Worm (Caenorhabditis elegans) whole organism, L1 larva: ENCODE data around the gene fbxa-224.

ENCODE experiments used
- C34B4.2 ChIP-seq: sonication (generic microtip); optimal IDR thresholded peaks from 2 replicates; lab custom pipeline; 2017; ENCODE audit warnings: mild to moderate bottlenecking, missing genetic modification characterization, missing compliant biosample characterization
- aha-1 ChIP-seq: fragments of 150-350 bp; optimal IDR thresholded peaks from 2 replicates; lab custom pipeline; 2014; ENCODE audit warnings: missing biosample characterization, missing genetic modification characterization
- alr-1 ChIP-seq: fragments of 200-800 bp; sonication (Bioruptor generic); optimal IDR thresholded peaks from 2 replicates; lab custom pipeline; 2018; ENCODE audit warnings: borderline replicate concordance, mild to moderate bottlenecking, missing genetic modification characterization, missing compliant biosample characterization
- aly-2 ChIP-seq: fragments of 150-350 bp; optimal IDR thresholded peaks from 2 replicates; lab custom pipeline; 2014; ENCODE audit warnings: missing biosample characterization, missing genetic modification characterization
- ceh-8 ChIP-seq: fragments of 200-800 bp; sonication (Bioruptor generic); optimal IDR thresholded peaks from 2 replicates; lab custom pipeline; 2018; ENCODE audit warnings: mild to moderate bottlenecking, missing genetic modification characterization, moderate library complexity, missing compliant biosample characterization
- ceh-82 ChIP-seq, 3 experiments: fragments of 150-350 bp in 1 of 3; sonication (generic microtip) in 2 of 3; optimal IDR thresholded peaks; 2 replicates each; lab custom pipeline; 2014 to 2017; ENCODE audit warnings: missing biosample characterization in 3 of 3, missing genetic modification characterization in 3 of 3
- ceh-88 ChIP-seq: fragments of 200-800 bp; sonication (Bioruptor generic); IDR thresholded peaks from 2 replicates; pipeline ENCODE4 v1.3.6; 2022; ENCODE audit warnings: missing genetic modification characterization, missing compliant biosample characterization
- dsc-1 ChIP-seq: sonication (generic microtip); optimal IDR thresholded peaks from 2 replicates; lab custom pipeline; 2016; ENCODE audit warnings: mild to moderate bottlenecking, missing genetic modification characterization, missing compliant biosample characterization
- efl-1 ChIP-seq, 4 experiments: fragments of 150-350 bp; optimal IDR thresholded peaks in 3 of 4; peaks in 1 of 4; 1 replicate in 1 of 4; 2 replicates in 3 of 4; lab custom pipeline; 2014; ENCODE audit warnings: missing biosample characterization in 2 of 4, missing genetic modification characterization in 2 of 4, missing genetic modification reagents in 2 of 4
- elt-2 ChIP-seq: sonication (generic microtip); optimal IDR thresholded peaks from 2 replicates; lab custom pipeline; 2016; ENCODE audit warnings: missing genetic modification characterization, mild to moderate bottlenecking, inconsistent platforms, missing compliant biosample characterization, missing genetic modification reagents
- elt-3 ChIP-seq, 6 experiments: fragments of 150-350 bp in 1 of 6; sonication (generic microtip); optimal IDR thresholded peaks; 2 replicates each; lab custom pipeline; 2017 to 2018; ENCODE audit warnings: missing biosample characterization in 6 of 6, missing genetic modification characterization in 6 of 6, inconsistent platforms in 1 of 6
- ets-5 ChIP-seq: fragments of 200-800 bp; sonication (Bioruptor generic); IDR thresholded peaks from 2 replicates; pipeline ENCODE4 v1.3.6; 2022; ENCODE audit warnings: missing genetic modification characterization, missing compliant biosample characterization
- fkh-10 ChIP-seq: sonication (generic microtip); optimal IDR thresholded peaks from 2 replicates; lab custom pipeline; 2017; ENCODE audit warnings: missing biosample characterization, missing genetic modification reagents, missing genetic modification characterization
- fkh-8 ChIP-seq: sonication (generic microtip); optimal IDR thresholded peaks from 2 replicates; lab custom pipeline; 2016; ENCODE audit warnings: mild to moderate bottlenecking, missing genetic modification characterization, missing compliant biosample characterization
- fos-1 ChIP-seq: fragments of 150-350 bp; optimal IDR thresholded peaks from 2 replicates; lab custom pipeline; 2014; ENCODE audit warnings: missing biosample characterization, missing genetic modification characterization
- hlh-17 ChIP-seq: fragments of 200-800 bp; sonication (Bioruptor generic); optimal IDR thresholded peaks from 2 replicates; lab custom pipeline; 2018; ENCODE audit warnings: missing genetic modification characterization, mild to moderate bottlenecking, missing compliant biosample characterization, moderate library complexity, borderline replicate concordance
- hlh-4 ChIP-seq: sonication (generic microtip); optimal IDR thresholded peaks from 2 replicates; lab custom pipeline; 2016; ENCODE audit warnings: mild to moderate bottlenecking, missing genetic modification characterization, missing compliant biosample characterization
- isw-1 ChIP-seq: fragments of 200-800 bp; sonication (Bioruptor generic); IDR thresholded peaks from 2 replicates; pipeline ENCODE4 v1.3.6; 2022; ENCODE audit warnings: missing genetic modification characterization, missing compliant biosample characterization
- jun-1 ChIP-seq: fragments of 150-350 bp; optimal IDR thresholded peaks from 2 replicates; lab custom pipeline; 2014; ENCODE audit warnings: missing biosample characterization, missing genetic modification reagents, missing genetic modification characterization
- lin-14 ChIP-seq: fragments of 200-800 bp; sonication (Bioruptor generic); optimal IDR thresholded peaks from 2 replicates; lab custom pipeline; 2018; ENCODE audit warnings: mild to moderate bottlenecking, missing genetic modification characterization, moderate library complexity, missing compliant biosample characterization
- lin-39 ChIP-seq: fragments of 150-350 bp; optimal IDR thresholded peaks from 2 replicates; lab custom pipeline; 2014; ENCODE audit warnings: missing biosample characterization, missing genetic modification reagents, missing genetic modification characterization
- lir-3 ChIP-seq: sonication (generic microtip); optimal IDR thresholded peaks from 2 replicates; lab custom pipeline; 2016; ENCODE audit warnings: mild to moderate bottlenecking, missing genetic modification characterization, moderate library complexity, missing compliant biosample characterization; ENCODE audit not compliant: poor library complexity
- mdl-1 ChIP-seq, 2 experiments: fragments of 150-350 bp; optimal IDR thresholded peaks; 2 replicates each; lab custom pipeline; 2014 to 2017; ENCODE audit warnings: missing biosample characterization in 2 of 2, missing genetic modification characterization in 2 of 2, inconsistent platforms in 1 of 2
- mef-2 ChIP-seq: fragments of 150-350 bp; optimal IDR thresholded peaks from 2 replicates; lab custom pipeline; 2014; ENCODE audit warnings: missing biosample characterization, missing genetic modification characterization
- mep-1 ChIP-seq: fragments of 150-350 bp; optimal IDR thresholded peaks from 2 replicates; lab custom pipeline; 2014; ENCODE audit warnings: missing biosample characterization, missing genetic modification characterization
- nhr-11 ChIP-seq: fragments of 150-350 bp; optimal IDR thresholded peaks from 2 replicates; lab custom pipeline; 2014; ENCODE audit warnings: missing biosample characterization, missing genetic modification characterization
- nhr-19 ChIP-seq: fragments of 200-800 bp; sonication (Bioruptor generic); conservative IDR thresholded peaks from 2 replicates; pipeline ENCODE4 v1.3.6; 2022; ENCODE audit warnings: missing genetic modification characterization, missing compliant biosample characterization
- nhr-20 ChIP-seq: sonication (generic microtip); optimal IDR thresholded peaks from 2 replicates; lab custom pipeline; 2016; ENCODE audit warnings: mild to moderate bottlenecking, missing genetic modification characterization, missing compliant biosample characterization
- nhr-28 ChIP-seq: fragments of 150-350 bp; optimal IDR thresholded peaks from 2 replicates; lab custom pipeline; 2014; ENCODE audit warnings: missing biosample characterization, missing genetic modification characterization
- nhr-47 ChIP-seq: sonication (generic microtip); optimal IDR thresholded peaks from 2 replicates; lab custom pipeline; 2016; ENCODE audit warnings: mild to moderate bottlenecking, missing genetic modification characterization, moderate library complexity, missing compliant biosample characterization
- nhr-71 ChIP-seq: sonication (generic microtip); optimal IDR thresholded peaks from 2 replicates; lab custom pipeline; 2016; ENCODE audit warnings: mild to moderate bottlenecking, missing genetic modification characterization, moderate library complexity, missing compliant biosample characterization
- nhr-76 ChIP-seq: sonication (generic microtip); optimal IDR thresholded peaks from 2 replicates; lab custom pipeline; 2017; ENCODE audit warnings: missing biosample characterization, missing genetic modification characterization
- nhr-84 ChIP-seq: sonication (generic microtip); optimal IDR thresholded peaks from 2 replicates; lab custom pipeline; 2017; ENCODE audit warnings: missing biosample characterization, missing genetic modification characterization
- nhr-85 ChIP-seq: sonication (generic microtip); peaks from one replicate; lab custom pipeline; 2016; ENCODE audit warnings: missing genetic modification characterization, inconsistent platforms, missing compliant biosample characterization
- skn-1 ChIP-seq: fragments of 150-350 bp; optimal IDR thresholded peaks from 2 replicates; lab custom pipeline; 2014; ENCODE audit warnings: missing biosample characterization, missing genetic modification characterization
- snpc-4 ChIP-seq: fragments of 150-350 bp; optimal IDR thresholded peaks from 2 replicates; lab custom pipeline; 2014; ENCODE audit warnings: missing biosample characterization, missing genetic modification characterization
- snu-23 ChIP-seq: sonication (generic microtip); optimal IDR thresholded peaks from 2 replicates; lab custom pipeline; 2016; ENCODE audit warnings: missing genetic modification characterization, missing compliant biosample characterization
- sup-37 ChIP-seq: fragments of 200-800 bp; sonication (Bioruptor generic); optimal IDR thresholded peaks from 2 replicates; lab custom pipeline; 2018; ENCODE audit warnings: mild to moderate bottlenecking, missing genetic modification characterization, missing compliant biosample characterization
- swsn-7 ChIP-seq: sonication (generic microtip); optimal IDR thresholded peaks from 2 replicates; lab custom pipeline; 2016; ENCODE audit warnings: missing genetic modification characterization, missing compliant biosample characterization
- tlp-1 ChIP-seq: fragments of 150-350 bp; optimal IDR thresholded peaks from 2 replicates; lab custom pipeline; 2014; ENCODE audit warnings: missing biosample characterization, missing genetic modification characterization
- unc-30 ChIP-seq: sonication (generic microtip); optimal IDR thresholded peaks from 2 replicates; lab custom pipeline; 2017; ENCODE audit warnings: missing biosample characterization, missing genetic modification characterization
- unc-62 ChIP-seq: fragments of 150-350 bp; optimal IDR thresholded peaks from 2 replicates; lab custom pipeline; 2014; ENCODE audit warnings: missing biosample characterization, missing genetic modification reagents, missing genetic modification characterization
- unc-98 ChIP-seq: fragments of 200-800 bp; sonication (Bioruptor generic); IDR thresholded peaks from 2 replicates; pipeline ENCODE4 v1.3.6; 2022; ENCODE audit warnings: missing genetic modification characterization, missing compliant biosample characterization
- vab-15 ChIP-seq: sonication (generic microtip); optimal IDR thresholded peaks from 2 replicates; lab custom pipeline; 2017; ENCODE audit warnings: missing genotype, mild to moderate bottlenecking, missing genetic modification characterization, missing compliant biosample characterization
- xbp-1 ChIP-seq: sonication (generic microtip); optimal IDR thresholded peaks from 2 replicates; lab custom pipeline; 2016; ENCODE audit warnings: missing genetic modification characterization, missing compliant biosample characterization
- zip-4 ChIP-seq: fragments of 200-800 bp; sonication (Bioruptor generic); optimal IDR thresholded peaks from 2 replicates; lab custom pipeline; 2018; ENCODE audit warnings: mild to moderate bottlenecking, missing genetic modification characterization, moderate library complexity, missing compliant biosample characterization
- ztf-11 ChIP-seq, 2 experiments: sonication (generic microtip); optimal IDR thresholded peaks; 2 replicates each; lab custom pipeline; 2016 to 2017; ENCODE audit warnings: missing genetic modification characterization in 2 of 2, missing biosample characterization in 1 of 2, missing compliant biosample characterization in 1 of 2
- ztf-4 ChIP-seq: fragments of 150-350 bp; optimal IDR thresholded peaks from 2 replicates; lab custom pipeline; 2014; ENCODE audit warnings: missing biosample characterization, missing genetic modification characterization

Gene fbxa-224

DNA sequence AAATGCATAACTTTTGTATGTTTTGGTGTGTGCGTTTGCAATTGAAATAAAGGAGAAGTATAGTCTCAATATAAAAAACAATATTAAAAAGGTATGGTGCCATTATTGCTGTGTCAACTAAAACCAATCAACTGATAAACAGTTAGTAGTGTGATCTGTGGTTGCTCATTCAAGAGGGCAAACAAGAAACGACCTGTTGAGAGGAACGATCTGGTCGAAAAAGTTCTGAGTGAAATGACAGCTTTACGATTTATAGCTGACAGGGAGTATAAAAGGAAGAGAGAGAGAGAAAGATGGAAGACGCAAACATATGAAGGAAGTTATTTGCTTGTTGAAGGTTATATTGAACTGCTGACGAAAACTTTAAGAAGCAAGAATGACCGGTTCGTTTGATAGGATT is 10.0 kb upstream of the fbxa-224 start:
- no peak for TF ChIP-seq snu-23 (GFP tag; lab: Kevin White, UChicago)
- peak; percentile 10 for TF ChIP-seq lin-14

DNA sequence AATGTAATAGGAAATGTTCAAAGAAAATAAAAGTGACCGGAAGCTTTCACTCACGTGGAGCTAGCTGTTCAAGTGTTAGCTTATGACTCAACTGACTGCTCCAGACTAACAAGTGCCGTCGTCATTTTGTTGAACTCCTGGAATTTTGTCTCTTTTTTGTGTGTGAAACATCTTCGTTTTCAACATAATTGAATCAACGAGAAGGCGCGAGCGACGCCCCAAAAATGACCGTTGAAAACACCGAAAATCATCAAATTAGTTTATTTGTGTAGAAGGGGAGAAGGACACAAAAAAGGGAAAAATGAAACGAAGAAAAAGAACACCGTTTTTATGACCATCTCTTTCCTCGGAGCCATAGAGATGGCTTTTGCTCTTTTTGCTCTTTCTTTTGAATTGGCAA is 7.5 kb upstream of the fbxa-224 start, which contains the start of gene ZK1290.14:
TSS of gene ZK1290.14 (minus strand) at position 139 of the 400 bp plus-strand sequence.
- peak; percentile 0 for TF ChIP-seq lin-14
- TF ChIP-seq dsc-1 (tag; lab: Kevin White, UChicago): no peak
- no peak for TF ChIP-seq nhr-20 (tag; lab: Kevin White, UChicago)
- no peak for TF ChIP-seq mef-2 (tag; lab: Kevin White, UChicago)

DNA sequence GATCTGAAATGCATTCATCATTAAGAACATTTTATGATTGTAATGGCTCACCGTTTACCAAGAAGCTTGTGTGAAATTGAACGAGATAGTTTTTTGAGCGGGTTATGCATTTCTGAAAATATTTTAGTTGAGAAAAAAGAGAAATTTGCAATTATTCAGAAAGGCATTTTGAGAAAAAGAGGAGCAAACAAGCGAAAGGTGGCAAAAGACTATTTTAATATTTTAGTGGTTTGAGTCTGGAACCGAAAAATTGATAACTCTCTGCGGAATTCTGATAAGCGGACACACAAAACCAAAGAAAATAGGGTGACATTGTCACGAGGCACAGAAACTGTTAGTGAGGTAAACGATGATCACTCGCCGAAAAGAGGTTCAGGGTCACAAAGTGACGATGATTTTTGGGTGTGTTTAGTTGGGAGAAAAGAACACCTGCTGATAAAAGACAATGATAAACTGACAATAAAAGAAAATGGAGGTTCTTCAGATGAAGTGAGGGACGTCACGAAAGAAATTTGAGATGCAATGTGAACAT is 6.8 kb upstream of the fbxa-224 start:
- no peak for TF ChIP-seq isw-1
- no peak for TF ChIP-seq fos-1
- no peak for TF ChIP-seq tlp-1 (tag; lab: Kevin White, UChicago)
- peak; percentile 94 for TF ChIP-seq elt-2
- TF ChIP-seq ceh-8 (GFP tag; lab: Kevin White, UChicago): no peak
- peak; percentile 0 for TF ChIP-seq mep-1 (tag; lab: Kevin White, UChicago)
- no peak for TF ChIP-seq nhr-47 (tag; lab: Kevin White, UChicago)
- TF ChIP-seq nhr-84 (tag; lab: Kevin White, UChicago): no peak
- no peak for TF ChIP-seq ztf-4
- no peak for TF ChIP-seq unc-30 (tag; lab: Kevin White, UChicago)
- TF ChIP-seq vab-15 (tag; lab: Kevin White, UChicago): no peak
- no peak for TF ChIP-seq fkh-10 (GFP tag; lab: Kevin White, UChicago)
- no peak for TF ChIP-seq ceh-88
- TF ChIP-seq zip-4: no peak
- TF ChIP-seq nhr-11: no peak
- peak in 1 of 2 experiments; percentile 39 for TF ChIP-seq mdl-1 (tag; optimal IDR thresholded peaks at IDR 0.05; lab: Kevin White, UChicago)
- no peak for TF ChIP-seq ztf-11 (tag; optimal IDR thresholded peaks at IDR 0.05; lab: Kevin White, UChicago)
- TF ChIP-seq unc-98 (GFP tag; lab: Robert Waterston, UW): no peak
- no peak for TF ChIP-seq efl-1 (optimal IDR thresholded peaks at IDR 0.05; lab: Kevin White, UChicago)
- no peak for TF ChIP-seq efl-1 (GFP tag; optimal IDR thresholded peaks at IDR 0.05 in 1 of 2; lab: Kevin White, UChicago)
- TF ChIP-seq xbp-1: no peak
- TF ChIP-seq aha-1: no peak
- no peak for TF ChIP-seq alr-1 (tag; lab: Kevin White, UChicago)
- TF ChIP-seq nhr-76 (tag; lab: Kevin White, UChicago): no peak
- TF ChIP-seq aly-2 (tag; lab: Kevin White, UChicago): no peak
- peak; percentile 53 for TF ChIP-seq nhr-85
- peak; percentile 2 for TF ChIP-seq skn-1 (tag; lab: Kevin White, UChicago)
- TF ChIP-seq C34B4.2 (tag; lab: Kevin White, UChicago): no peak
- no peak for TF ChIP-seq snpc-4 (tag; lab: Kevin White, UChicago)
- TF ChIP-seq elt-3 (tag; optimal IDR thresholded peaks at IDR 0.05; lab: Kevin White, UChicago): peak in 1 of 6 experiments; percentile 32
- TF ChIP-seq sup-37 (GFP tag; lab: Kevin White, UChicago): no peak
- peak; percentile 45 for TF ChIP-seq nhr-71 (tag; lab: Kevin White, UChicago)
- TF ChIP-seq jun-1 (tag; lab: Kevin White, UChicago): no peak
- TF ChIP-seq hlh-4 (tag; lab: Kevin White, UChicago): no peak
- TF ChIP-seq nhr-28 (tag; lab: Kevin White, UChicago): no peak
- no peak for TF ChIP-seq lin-39 (tag; lab: Kevin White, UChicago)
- TF ChIP-seq nhr-20 (tag; lab: Kevin White, UChicago): peak; percentile 58
- TF ChIP-seq fkh-8 (tag; lab: Kevin White, UChicago): no peak
- TF ChIP-seq lir-3 (tag; lab: Kevin White, UChicago): no peak
- TF ChIP-seq hlh-17 (GFP tag; lab: Kevin White, UChicago): no peak
- TF ChIP-seq ets-5: no peak
- TF ChIP-seq swsn-7: no peak
- TF ChIP-seq ceh-82 (tag; optimal IDR thresholded peaks at IDR 0.05; lab: Kevin White, UChicago): no peak
- TF ChIP-seq unc-62 (GFP tag; lab: Kevin White, UChicago): no peak
- peak; percentile 27; the same call in 1 of the 2 replicates for TF ChIP-seq nhr-19 (GFP tag; lab: Robert Waterston, UW)
